Worm (Caenorhabditis elegans) whole organism, young adult: ENCODE results near the gene tag-196.

Experiments used
- B0019.2 ChIP-seq: fragments of 200-800 bp; sonication (Bioruptor generic); conservative IDR thresholded peaks from 2 replicates; pipeline ENCODE4 v1.3.6; 2022; ENCODE audit warnings: missing genetic modification reagents, missing genetic modification characterization, missing compliant biosample characterization
- F10E7.11 ChIP-seq: sonication (generic microtip); optimal IDR thresholded peaks from 2 replicates; lab custom pipeline; 2017; ENCODE audit warnings: mild to moderate bottlenecking, missing genetic modification characterization, moderate library complexity, missing compliant biosample characterization
- ccch-3 ChIP-seq: fragments of 200-800 bp; sonication (Bioruptor generic); optimal IDR thresholded peaks from 2 replicates; lab custom pipeline; 2018; ENCODE audit warnings: mild to moderate bottlenecking, missing genetic modification characterization, missing compliant biosample characterization
- ceh-79 ChIP-seq: sonication (generic microtip); optimal IDR thresholded peaks from 2 replicates; lab custom pipeline; 2017; ENCODE audit warnings: mild to moderate bottlenecking, missing genetic modification characterization, missing compliant biosample characterization
- hlh-26 ChIP-seq: fragments of 200-800 bp; sonication (Bioruptor generic); conservative IDR thresholded peaks from 2 replicates; pipeline ENCODE4 v1.3.6; 2022; ENCODE audit warnings: missing genetic modification reagents, missing genetic modification characterization, missing compliant biosample characterization
- hmg-20 ChIP-seq: fragments of 200-800 bp; sonication (Bioruptor generic); IDR thresholded peaks from 2 replicates; pipeline ENCODE4 v1.3.6; 2022; ENCODE audit warnings: missing genetic modification reagents, missing genetic modification characterization, missing compliant biosample characterization
- madf-6 ChIP-seq: fragments of 200-800 bp; sonication (Bioruptor generic); IDR thresholded peaks from 2 replicates; pipeline ENCODE4 v1.3.6; 2022; ENCODE audit warnings: missing genetic modification reagents, missing genetic modification characterization, missing compliant biosample characterization
- nfya-1 ChIP-seq: sonication (generic microtip); optimal IDR thresholded peaks from 2 replicates; lab custom pipeline; 2017; ENCODE audit warnings: antibody characterized with exemption, missing compliant biosample characterization, missing genetic modification characterization, borderline replicate concordance; ENCODE audit not compliant: insufficient read depth
- nhr-90 ChIP-seq: sonication (generic microtip); optimal IDR thresholded peaks from 2 replicates; lab custom pipeline; 2016; ENCODE audit warnings: missing genotype, mild to moderate bottlenecking, missing genetic modification characterization, missing compliant biosample characterization
- unc-130 ChIP-seq: sonication (generic microtip); optimal IDR thresholded peaks from 2 replicates; lab custom pipeline; 2016; ENCODE audit warnings: missing genetic modification reagents, missing genetic modification characterization, missing compliant biosample characterization
- unc-62 ChIP-seq: fragments of 150-350 bp; optimal IDR thresholded peaks from 2 replicates; lab custom pipeline; 2014; ENCODE audit warnings: missing biosample characterization, missing genetic modification reagents, missing genetic modification characterization
- ztf-26 ChIP-seq: sonication (generic microtip); optimal IDR thresholded peaks from 2 replicates; lab custom pipeline; 2017; ENCODE audit warnings: missing genetic modification characterization, missing compliant biosample characterization
- ztf-28 ChIP-seq: fragments of 200-800 bp; sonication (Bioruptor generic); IDR thresholded peaks from 2 replicates; pipeline ENCODE4 v1.3.6; 2022; ENCODE audit warnings: missing genetic modification reagents, missing genetic modification characterization, missing compliant biosample characterization

DNA sequence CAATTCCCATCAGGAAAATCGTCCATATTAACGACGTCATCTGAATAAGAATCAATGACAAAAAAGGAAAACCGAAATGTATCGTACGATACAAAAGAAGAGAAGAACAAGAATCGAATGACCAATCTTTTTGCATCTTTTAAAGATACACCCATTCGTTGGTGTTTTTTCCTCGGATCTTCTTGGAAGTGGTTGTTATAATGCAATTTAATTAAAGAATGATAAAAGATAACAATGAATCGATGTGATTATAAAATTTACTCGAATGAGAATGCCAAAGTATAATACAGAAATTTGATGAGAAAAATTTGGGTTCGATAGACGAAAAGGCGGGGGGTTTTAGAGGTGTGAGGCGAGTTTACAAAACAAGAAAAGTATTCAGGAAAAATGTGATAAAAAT lies 34.3 kb downstream of the tag-196 start, which contains the start of gene F41E6.12:
- TF ChIP-seq madf-6, result no peak
- TF ChIP-seq hmg-20, result no peak
- TF ChIP-seq ztf-26 (tag; lab: Kevin White, UChicago), result no peak
- TF ChIP-seq unc-130 (GFP tag; lab: Kevin White, UChicago), result no peak
- TF ChIP-seq unc-62 (GFP tag; lab: Kevin White, UChicago), result no peak
- no peak for TF ChIP-seq ceh-79 (tag; lab: Kevin White, UChicago)
- no peak for TF ChIP-seq hlh-26 (GFP tag; lab: Robert Waterston, UW)
- TF ChIP-seq nfya-1, result no peak
- no peak for TF ChIP-seq nhr-90 (tag; lab: Kevin White, UChicago)
- TF ChIP-seq ztf-28 (GFP tag; lab: Robert Waterston, UW), result no peak
- TF ChIP-seq ccch-3 (GFP tag; lab: Kevin White, UChicago), result no peak
- no peak for TF ChIP-seq F10E7.11 (tag; lab: Kevin White, UChicago)
- TF ChIP-seq B0019.2 (GFP tag; lab: Robert Waterston, UW), result no peak
